Fruit fly (Drosophila melanogaster): ENCODE results near the gene Ntf-2r.
A peak's percentile ranks its signal among the peaks of the same experiment; 100 is the strongest.

The Ntf-2r gene

DNA sequence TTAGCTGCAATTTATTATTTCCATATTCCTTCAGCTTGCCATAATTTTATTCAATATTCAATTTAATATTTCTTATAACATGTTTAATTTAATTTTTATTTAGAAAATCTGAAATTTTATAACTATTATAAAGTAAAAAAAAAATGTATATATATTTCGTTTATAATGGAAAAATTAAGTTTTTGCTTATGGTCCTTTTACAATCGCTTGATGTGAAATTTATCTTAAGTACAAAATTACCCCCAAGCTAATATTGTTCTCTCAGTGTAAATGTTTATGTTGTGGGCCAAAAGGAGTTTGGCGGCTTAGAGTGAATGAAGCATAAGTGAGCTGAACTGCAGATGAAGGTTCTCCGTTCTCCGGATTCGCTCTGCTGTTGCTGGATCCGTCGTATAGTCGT lies 13.6 kb downstream of the Ntf-2r start:
- peak; percentile 80 for TF ChIP-seq CG8159 (tag; optimal IDR thresholded peaks at IDR 0.05)
- TF ChIP-seq Ets98B (GFP tag; IDR thresholded peaks at IDR 0.05): no peak
- TF ChIP-seq Snoo (tag; optimal IDR thresholded peaks at IDR 0.05): peak; percentile 45
- no peak for TF ChIP-seq EcR (GFP tag; optimal IDR thresholded peaks at IDR 0.05)
- 0 out of 2 replicates have a peak, but pooled peaks have one; percentile 12 for TF ChIP-seq rn (GFP tag; IDR thresholded peaks at IDR 0.05)
- TF ChIP-seq CG34367 (tag; optimal IDR thresholded peaks at IDR 0.05): peak; percentile 41
- peak; percentile 7; the same call in 1 of the 3 replicates for TF ChIP-seq CG4496 (GFP tag; IDR thresholded peaks at IDR 0.05)
- peak; percentile 67 for TF ChIP-seq CG17806 (tag; optimal IDR thresholded peaks at IDR 0.05)
- peak; percentile 63 for TF ChIP-seq D1 (tag; optimal IDR thresholded peaks at IDR 0.05)
- no peak for TF ChIP-seq CG32121 (GFP tag; IDR thresholded peaks at IDR 0.05)
- no peak for TF ChIP-seq Pif1A (GFP tag; optimal IDR thresholded peaks at IDR 0.05)
- peak; percentile 74 for TF ChIP-seq CG9948 (tag; optimal IDR thresholded peaks at IDR 0.05)
- TF ChIP-seq CG14655 (GFP tag; optimal IDR thresholded peaks at IDR 0.05): peak; percentile 70
- TF ChIP-seq CG12605 (GFP tag; IDR thresholded peaks at IDR 0.05): no peak
- TF ChIP-seq Pif1B (GFP tag; optimal IDR thresholded peaks at IDR 0.05): no peak
- peak; percentile 58 for TF ChIP-seq CG15710 (tag; optimal IDR thresholded peaks at IDR 0.05)
- TF ChIP-seq CG8301 (tag; optimal IDR thresholded peaks at IDR 0.05): peak; percentile 48
- TF ChIP-seq CG10348 (GFP tag; IDR thresholded peaks at IDR 0.05): no peak

DNA sequence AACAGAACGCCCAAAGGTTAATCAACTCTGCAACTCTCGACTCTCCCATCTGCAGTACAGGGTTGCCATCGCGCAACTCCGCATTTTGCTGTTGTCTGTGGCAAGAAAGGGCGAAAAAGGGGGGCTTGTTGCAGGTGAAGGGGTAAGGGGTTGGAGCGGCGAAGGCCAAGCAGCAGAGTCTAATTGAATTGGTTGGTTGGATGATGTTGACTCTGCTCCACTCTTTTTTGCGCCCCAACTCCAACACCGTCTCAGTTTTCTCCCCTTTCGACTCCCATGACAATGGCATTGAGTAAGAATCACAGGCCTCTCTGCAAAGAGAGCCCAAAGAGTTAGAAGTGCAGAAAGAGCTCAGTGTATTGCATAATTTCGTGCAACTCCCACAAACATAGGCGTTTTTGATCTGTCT lies 14.2 kb downstream of the Ntf-2r start:
- TF ChIP-seq CG17806 (tag; optimal IDR thresholded peaks at IDR 0.05) (no peak), Pif1B (GFP tag; optimal IDR thresholded peaks at IDR 0.05) (no peak), CG15710 (tag; optimal IDR thresholded peaks at IDR 0.05) (no peak), gl (tag; optimal IDR thresholded peaks at IDR 0.05) (no peak), CG4496 (GFP tag; IDR thresholded peaks at IDR 0.05) (peak; percentile 71), Ets98B (GFP tag; IDR thresholded peaks at IDR 0.05) (peak; percentile 79), Snoo (tag; optimal IDR thresholded peaks at IDR 0.05) (no peak), CG12605 (GFP tag; IDR thresholded peaks at IDR 0.05) (no peak), Pif1A (GFP tag; optimal IDR thresholded peaks at IDR 0.05) (peak; percentile 15), CG8159 (tag; optimal IDR thresholded peaks at IDR 0.05) (no peak), CG14655 (GFP tag; optimal IDR thresholded peaks at IDR 0.05) (peak; percentile 31), CG10348 (GFP tag; IDR thresholded peaks at IDR 0.05) (no peak), CG9948 (tag; optimal IDR thresholded peaks at IDR 0.05) (no peak), CG8301 (tag; optimal IDR thresholded peaks at IDR 0.05) (peak; percentile 25), rn (GFP tag; IDR thresholded peaks at IDR 0.05) (peak; percentile 62), CG32121 (GFP tag; IDR thresholded peaks at IDR 0.05) (no peak; the same call in 1 of the 2 replicates), EcR (GFP tag; optimal IDR thresholded peaks at IDR 0.05) (peak; percentile 99), CG34367 (tag; optimal IDR thresholded peaks at IDR 0.05) (no peak), D1 (tag; optimal IDR thresholded peaks at IDR 0.05) (no peak), fd96Ca (GFP tag; IDR thresholded peaks at IDR 0.05) (peak; percentile 75; the same call in 2 of the 3 replicates), CG13204 (GFP tag; optimal IDR thresholded peaks at IDR 0.05) (no peak)

DNA sequence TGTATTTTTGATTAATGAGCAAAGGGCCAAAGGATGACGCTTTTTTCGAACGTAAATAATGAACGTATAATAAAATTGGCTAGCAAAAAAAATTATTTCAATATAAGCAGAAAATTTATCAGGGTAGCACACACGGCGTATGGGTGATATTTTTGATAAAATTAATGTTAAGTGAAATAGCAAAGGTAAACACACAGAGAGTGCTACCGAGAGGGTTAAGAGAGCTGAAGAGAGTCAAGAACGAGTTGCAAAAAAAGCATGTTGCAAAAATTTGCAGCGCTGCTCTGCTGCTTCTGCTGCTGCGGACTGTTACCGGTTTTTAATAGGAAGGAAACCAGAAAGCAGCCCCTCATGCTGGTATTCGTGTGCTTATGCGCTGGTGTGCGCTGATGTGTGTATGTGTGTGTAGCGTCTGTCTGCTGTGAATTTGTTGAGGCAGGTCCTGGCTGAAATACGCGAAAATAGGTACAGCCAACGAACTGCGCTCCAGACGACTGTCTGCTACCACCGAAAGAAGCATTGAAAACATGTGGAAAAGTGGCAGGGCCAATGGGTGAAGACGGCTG lies 15.2 kb downstream of the Ntf-2r start:
- TF ChIP-seq Ets98B (GFP tag; IDR thresholded peaks at IDR 0.05): no peak; the same call in 1 of the 2 replicates
- TF ChIP-seq CG12605 (GFP tag; IDR thresholded peaks at IDR 0.05): no peak
- TF ChIP-seq Pif1A (GFP tag; optimal IDR thresholded peaks at IDR 0.05): no peak
- TF ChIP-seq CG32121 (GFP tag; IDR thresholded peaks at IDR 0.05): no peak
- no peak for TF ChIP-seq CG9948 (tag; optimal IDR thresholded peaks at IDR 0.05)
- no peak for TF ChIP-seq CG34367 (tag; optimal IDR thresholded peaks at IDR 0.05)
- peak; percentile 47 for TF ChIP-seq Snoo (tag; optimal IDR thresholded peaks at IDR 0.05)
- no peak for TF ChIP-seq CG14655 (GFP tag; optimal IDR thresholded peaks at IDR 0.05)
- TF ChIP-seq CG15710 (tag; optimal IDR thresholded peaks at IDR 0.05): no peak
- no peak for TF ChIP-seq fd96Ca (GFP tag; IDR thresholded peaks at IDR 0.05)
- TF ChIP-seq CG10348 (GFP tag; IDR thresholded peaks at IDR 0.05): no peak
- peak; percentile 91 for TF ChIP-seq EcR (GFP tag; optimal IDR thresholded peaks at IDR 0.05)
- no peak for TF ChIP-seq CG13204 (GFP tag; optimal IDR thresholded peaks at IDR 0.05)
- TF ChIP-seq rn (GFP tag; IDR thresholded peaks at IDR 0.05): no peak
- peak; percentile 57; the same call in 1 of the 3 replicates for TF ChIP-seq CG4496 (GFP tag; IDR thresholded peaks at IDR 0.05)

DNA sequence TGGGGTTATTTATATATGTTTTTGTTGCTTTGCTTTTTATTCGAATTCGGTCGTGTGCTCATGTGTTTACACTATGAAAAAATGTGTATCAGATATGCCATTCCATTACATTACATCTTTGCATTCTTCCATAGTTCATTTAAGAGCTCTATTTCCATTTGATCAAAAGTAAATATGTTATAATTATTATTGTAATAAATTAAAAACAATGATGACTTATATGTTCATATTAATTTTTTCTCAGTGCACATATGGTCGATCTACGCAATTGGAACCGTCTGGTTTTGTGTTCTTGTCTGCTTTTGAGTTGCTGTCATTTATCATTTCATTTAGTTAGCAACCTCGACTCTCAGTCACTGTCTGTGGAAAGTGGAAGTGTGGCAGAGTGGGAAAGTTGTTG lies 23.0 kb downstream of the Ntf-2r start:
- TF ChIP-seq CG9948 (tag; optimal IDR thresholded peaks at IDR 0.05): peak; percentile 87
- peak; percentile 78 for TF ChIP-seq EcR (GFP tag; optimal IDR thresholded peaks at IDR 0.05)
- peak; percentile 74 for TF ChIP-seq rn (GFP tag; IDR thresholded peaks at IDR 0.05)
- TF ChIP-seq Pif1A (GFP tag; optimal IDR thresholded peaks at IDR 0.05): peak; percentile 85
- peak; percentile 94 for TF ChIP-seq CG15710 (tag; optimal IDR thresholded peaks at IDR 0.05)
- TF ChIP-seq fd96Ca (GFP tag; IDR thresholded peaks at IDR 0.05): 0 out of 3 replicates have a peak, but pooled peaks have one; percentile 25
- peak; percentile 72 for TF ChIP-seq Ets98B (GFP tag; IDR thresholded peaks at IDR 0.05)
- TF ChIP-seq CG17806 (tag; optimal IDR thresholded peaks at IDR 0.05): peak; percentile 89
- no peak for TF ChIP-seq CG10348 (GFP tag; IDR thresholded peaks at IDR 0.05)
- peak; percentile 73 for TF ChIP-seq D1 (tag; optimal IDR thresholded peaks at IDR 0.05)
- peak; percentile 78 for TF ChIP-seq Pif1B (GFP tag; optimal IDR thresholded peaks at IDR 0.05)
- peak; percentile 85 for TF ChIP-seq CG4496 (GFP tag; IDR thresholded peaks at IDR 0.05)
- peak; percentile 76 for TF ChIP-seq CG13204 (GFP tag; optimal IDR thresholded peaks at IDR 0.05)
- peak; percentile 64 for TF ChIP-seq CG8301 (tag; optimal IDR thresholded peaks at IDR 0.05)
- TF ChIP-seq CG12605 (GFP tag; IDR thresholded peaks at IDR 0.05): peak; percentile 63
- TF ChIP-seq Snoo (tag; optimal IDR thresholded peaks at IDR 0.05): peak; percentile 75
- peak; percentile 93 for TF ChIP-seq CG8159 (tag; optimal IDR thresholded peaks at IDR 0.05)
- peak; percentile 77 for TF ChIP-seq gl (tag; optimal IDR thresholded peaks at IDR 0.05)
- TF ChIP-seq CG32121 (GFP tag; IDR thresholded peaks at IDR 0.05): peak; percentile 47; the same call in 1 of the 2 replicates
- TF ChIP-seq CG34367 (tag; optimal IDR thresholded peaks at IDR 0.05): peak; percentile 86
- peak; percentile 73 for TF ChIP-seq CG14655 (GFP tag; optimal IDR thresholded peaks at IDR 0.05)

DNA sequence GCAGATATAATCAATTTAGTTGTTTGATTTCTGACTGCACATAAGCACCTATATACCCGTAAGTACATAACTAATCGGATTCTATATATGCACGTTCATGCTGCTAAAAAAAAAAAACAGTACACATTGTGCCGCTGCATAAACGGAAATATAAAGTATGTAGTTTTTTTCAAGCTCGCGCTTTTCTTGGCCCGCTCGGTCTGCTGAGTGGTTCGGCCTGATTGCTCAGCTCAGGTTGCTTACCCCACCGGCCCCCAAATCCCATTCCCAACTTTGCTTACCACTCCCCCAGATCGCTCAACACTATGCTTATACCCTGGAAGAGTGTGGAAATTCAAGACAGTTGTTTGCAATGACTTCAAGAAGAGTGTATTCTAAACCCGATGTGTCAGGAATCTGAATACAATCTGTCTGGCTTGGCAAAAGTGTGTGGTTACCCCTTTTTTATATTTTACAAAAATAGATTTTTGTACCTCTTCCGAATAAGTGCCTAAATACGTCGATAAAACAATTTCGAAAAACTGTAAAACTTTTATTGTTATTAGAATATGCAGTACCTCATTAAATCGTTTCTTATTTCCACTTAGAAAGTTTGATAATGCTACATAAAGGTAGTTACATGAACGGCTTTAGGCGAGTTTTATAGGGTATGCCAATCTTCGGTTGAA lies 24.2 kb downstream of the Ntf-2r start:
- TF ChIP-seq CG8301 (tag; optimal IDR thresholded peaks at IDR 0.05) (no peak), CG10348 (GFP tag; IDR thresholded peaks at IDR 0.05) (no peak), Snoo (tag; optimal IDR thresholded peaks at IDR 0.05) (no peak), rn (GFP tag; IDR thresholded peaks at IDR 0.05) (no peak), gl (tag; optimal IDR thresholded peaks at IDR 0.05) (no peak), CG4496 (GFP tag; IDR thresholded peaks at IDR 0.05) (no peak)
